Worm (Caenorhabditis elegans): ENCODE results near the gene ZK792.4.

DNA sequence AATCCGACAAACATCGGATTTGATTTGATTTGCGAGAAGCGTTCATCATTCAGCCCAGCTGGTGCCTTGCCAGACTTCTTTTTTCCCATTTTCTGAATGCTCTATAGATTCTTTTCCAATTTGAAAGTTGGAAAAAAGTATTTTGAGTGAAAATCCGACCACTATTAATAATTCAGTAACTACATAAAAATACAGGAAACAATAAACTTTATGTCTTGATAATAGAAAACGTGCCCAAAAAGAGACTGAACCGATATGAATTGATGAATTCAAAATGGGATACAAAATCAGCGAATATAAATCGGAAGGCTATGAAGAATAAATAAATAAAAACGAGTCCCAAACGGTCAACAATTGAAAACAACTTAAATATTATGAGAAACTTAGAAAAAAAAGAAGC is 50.1 kb downstream of the ZK792.4 start, which contains the start of gene F58B3.4:
- no peak for TF ChIP-seq mdl-1 (tag; optimal IDR thresholded peaks at IDR 0.05)
- TF ChIP-seq fos-1 (tag; optimal IDR thresholded peaks at IDR 0.05) = no peak
- TF ChIP-seq mbf-1 (tag; optimal IDR thresholded peaks at IDR 0.05) = no peak
- TF ChIP-seq ama-1 (optimal IDR thresholded peaks at IDR 0.05) = no peak
